Worm (Caenorhabditis elegans) whole organism, L4 larva: ENCODE results near the gene srbc-40.
A peak's percentile ranks its signal among the peaks of the same experiment; 100 is the strongest.

ENCODE experiments used
- duxl-1 ChIP-seq: sonication (generic microtip); optimal IDR thresholded peaks from 2 replicates; lab custom pipeline; 2016; ENCODE audit warnings: mild to moderate bottlenecking, missing genetic modification characterization, moderate library complexity, missing compliant biosample characterization; ENCODE audit not compliant: poor library complexity
- lin-15B ChIP-seq: fragments of 150-350 bp; sonication (generic microtip); optimal IDR thresholded peaks from 3 replicates; lab custom pipeline; 2014; ENCODE audit warnings: missing biosample characterization, missing genetic modification characterization
- nhr-48 ChIP-seq: sonication (generic microtip); optimal IDR thresholded peaks from 2 replicates; lab custom pipeline; 2016; ENCODE audit warnings: mild to moderate bottlenecking, missing genetic modification characterization, missing compliant biosample characterization
- snpc-4 ChIP-seq: fragments of 150-350 bp; optimal IDR thresholded peaks from 2 replicates; lab custom pipeline; 2014; ENCODE audit warnings: missing biosample characterization, missing genetic modification characterization
- unc-39 ChIP-seq: sonication (generic microtip); optimal IDR thresholded peaks from 2 replicates; lab custom pipeline; 2017; ENCODE audit warnings: missing biosample characterization, missing genetic modification characterization
- unc-62 ChIP-seq, 3 experiments: fragments of 150-350 bp in 1 of 3; sonication (generic microtip); optimal IDR thresholded peaks in 2 of 3; peaks in 1 of 3; 1 replicate in 1 of 3; 2 replicates in 2 of 3; lab custom pipeline; 2014 to 2017; ENCODE audit warnings: missing biosample characterization in 3 of 3, missing genetic modification characterization in 3 of 3, missing genetic modification reagents in 3 of 3, missing genotype in 1 of 3

ce11 chrV:727484-728351 lies 8.1 kb upstream of the srbc-40 start, which contains the start of the genes icl-1 and srh-2:
- TF ChIP-seq nhr-48 (tag; lab: Kevin White, UChicago) (peak; percentile 40), unc-62 (GFP tag; optimal IDR thresholded peaks at IDR 0.05 in 1 of 2; lab: Kevin White, UChicago) (no peak), unc-62 (tag; optimal IDR thresholded peaks at IDR 0.05; lab: Kevin White, UChicago) (no peak), duxl-1 (peak; percentile 65), lin-15B (no peak), unc-39 (tag; lab: Kevin White, UChicago) (no peak), snpc-4 (tag; lab: Kevin White, UChicago) (no peak)
